Worm (Caenorhabditis elegans): Measurements from ENCODE around the gene rps-1.

ce11 chrIII:4439493-4439983 lies 36.2 kb upstream of the rps-1 start, which contains the start of gene C28A5.2:
- TF ChIP-seq lir-3 (tag; optimal IDR thresholded peaks at IDR 0.05), result no peak
- no peak for TF ChIP-seq daf-12 (tag; optimal IDR thresholded peaks at IDR 0.05)
- TF ChIP-seq ceh-82 (tag; optimal IDR thresholded peaks at IDR 0.05), result no peak
- TF ChIP-seq nhr-102 (tag; optimal IDR thresholded peaks at IDR 0.05), result no peak
- no peak for TF ChIP-seq dve-1 (tag; optimal IDR thresholded peaks at IDR 0.05; ENCODE audit: insufficient read depth)
- no peak for TF ChIP-seq sdz-12 (GFP tag; optimal IDR thresholded peaks at IDR 0.05)
- no peak for TF ChIP-seq pha-4 (GFP tag; IDR thresholded peaks at IDR 0.05)
- no peak for TF ChIP-seq pha-4 (tag; optimal IDR thresholded peaks at IDR 0.05)
- TF ChIP-seq nhr-77 (tag; optimal IDR thresholded peaks at IDR 0.05), result no peak
- TF ChIP-seq zfp-2 (tag; optimal IDR thresholded peaks at IDR 0.05), result no peak
- TF ChIP-seq unc-130 (GFP tag; optimal IDR thresholded peaks at IDR 0.05), result no peak
- no peak for TF ChIP-seq lin-39 (tag; optimal IDR thresholded peaks at IDR 0.05)
- no peak for TF ChIP-seq jun-1 (tag; optimal IDR thresholded peaks at IDR 0.05)

All from whole organism, L4 larva.